Fruit fly (Drosophila melanogaster): ENCODE results near the gene Gbs-70E.

Gene Gbs-70E

dm6 chr3L:14550839-14551415 is at the start of gene Gbs-70E:
Gbs-70E (minus strand) TSS chr3L:14550975.
- TF ChIP-seq Sin3A (optimal IDR thresholded peaks at IDR 0.05): no peak
- TF ChIP-seq insv (optimal IDR thresholded peaks at IDR 0.05): no peak
- no peak for TF ChIP-seq psq (optimal IDR thresholded peaks at IDR 0.05)
- no peak for TF ChIP-seq h (optimal IDR thresholded peaks at IDR 0.05)
- TF ChIP-seq ttk (optimal IDR thresholded peaks at IDR 0.05): no peak

dm6 chr3L:14600570-14600969 is 49.8 kb upstream of the Gbs-70E start:
- TF ChIP-seq h (optimal IDR thresholded peaks at IDR 0.05): no peak
- TF ChIP-seq ttk (optimal IDR thresholded peaks at IDR 0.05): no peak
- TF ChIP-seq Myc (optimal IDR thresholded peaks at IDR 0.05): no peak
- TF ChIP-seq insv (optimal IDR thresholded peaks at IDR 0.05): no peak
- no peak for TF ChIP-seq Sin3A (optimal IDR thresholded peaks at IDR 0.05)
- TF ChIP-seq psq (optimal IDR thresholded peaks at IDR 0.05): no peak

DNA sequence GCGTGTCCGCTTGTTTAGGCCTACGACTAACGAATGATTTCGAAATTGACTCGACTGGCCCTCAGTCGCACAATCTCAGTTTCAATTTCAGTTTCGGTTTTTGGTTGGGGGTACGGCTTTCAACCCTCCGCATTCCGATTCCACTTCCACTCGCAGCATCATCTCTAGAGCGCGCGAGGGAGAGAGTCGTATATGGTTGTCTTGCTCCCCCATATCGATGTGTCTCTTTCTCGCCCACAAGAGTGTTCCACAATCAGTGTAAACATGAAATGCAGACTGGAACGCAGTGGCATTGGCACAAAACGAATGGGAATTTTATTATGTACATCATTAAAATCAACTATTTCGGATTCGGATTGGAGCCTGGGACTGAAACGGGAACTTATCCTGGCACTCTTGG is 48.7 kb upstream of the Gbs-70E start, which contains the start of gene HGTX:
Gene HGTX (minus strand): TSS at position 38 of the 400 bp plus-strand sequence.
- TF ChIP-seq psq (optimal IDR thresholded peaks at IDR 0.05) (no peak), Sin3A (optimal IDR thresholded peaks at IDR 0.05) (no peak), ttk (optimal IDR thresholded peaks at IDR 0.05) (no peak), h (optimal IDR thresholded peaks at IDR 0.05) (no peak)

DNA sequence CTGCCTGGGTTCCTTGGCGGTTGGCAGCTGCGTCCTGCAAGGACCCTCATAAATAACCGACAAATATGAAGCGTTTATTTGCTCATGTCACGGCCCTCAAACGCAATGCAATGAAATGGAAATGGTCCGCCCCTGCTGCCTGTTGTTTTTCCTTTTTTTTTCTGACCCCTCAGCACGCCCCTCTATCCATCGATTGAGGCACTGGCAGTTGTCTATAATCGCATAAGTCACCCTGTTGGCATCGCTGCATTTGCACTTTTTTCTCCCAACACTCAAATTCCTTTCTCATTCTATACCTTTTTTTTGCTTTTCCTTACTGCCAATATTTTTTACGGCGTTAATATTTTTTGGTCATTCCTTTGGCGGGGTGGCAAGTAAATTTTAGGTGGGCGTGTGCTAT is 41.4 kb upstream of the Gbs-70E start:
- TF ChIP-seq Sin3A (optimal IDR thresholded peaks at IDR 0.05) (no peak), insv (optimal IDR thresholded peaks at IDR 0.05) (no peak), ttk (optimal IDR thresholded peaks at IDR 0.05) (no peak), psq (optimal IDR thresholded peaks at IDR 0.05) (no peak)

DNA sequence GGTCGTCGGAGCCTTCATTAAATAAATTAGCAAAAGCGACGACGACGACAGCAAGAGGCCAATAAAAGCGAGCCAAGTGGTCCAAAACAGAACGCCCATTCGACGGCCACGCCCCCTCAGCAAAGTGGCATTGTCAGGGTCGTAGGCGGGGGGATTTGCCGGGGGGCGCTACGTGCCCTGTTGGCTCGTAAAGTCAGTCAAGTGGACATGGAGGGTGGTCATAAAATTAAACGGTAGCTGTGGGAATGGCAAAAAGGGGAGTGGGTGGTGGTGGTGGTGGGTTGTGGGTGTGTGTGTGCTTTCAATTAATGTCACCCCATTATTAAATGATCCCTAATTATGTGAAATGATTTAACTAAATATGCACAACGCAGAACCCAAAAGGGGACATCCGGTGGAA is 40.2 kb upstream of the Gbs-70E start:
- TF ChIP-seq insv (optimal IDR thresholded peaks at IDR 0.05): no peak

DNA sequence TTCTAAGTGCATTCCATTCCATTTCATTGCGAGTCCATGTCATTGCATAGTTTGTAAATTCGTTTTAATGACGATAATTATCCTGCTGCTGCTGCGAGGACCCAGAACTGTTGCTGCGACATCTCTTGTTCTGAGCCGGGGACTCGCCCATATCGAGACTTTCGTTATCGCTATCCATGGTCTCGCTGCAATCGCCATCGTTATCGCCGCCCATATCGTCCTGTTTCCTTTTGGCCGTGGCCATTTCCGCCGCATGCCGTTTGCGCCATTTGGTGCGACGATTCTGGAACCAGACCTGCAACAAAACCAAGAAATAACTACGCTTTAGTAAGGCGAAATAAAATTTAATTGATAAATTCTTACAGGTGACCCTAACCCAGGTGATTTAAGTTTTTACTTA is 33.0 kb upstream of the Gbs-70E start:
- TF ChIP-seq ttk (optimal IDR thresholded peaks at IDR 0.05) (no peak), Myc (optimal IDR thresholded peaks at IDR 0.05) (no peak)

DNA sequence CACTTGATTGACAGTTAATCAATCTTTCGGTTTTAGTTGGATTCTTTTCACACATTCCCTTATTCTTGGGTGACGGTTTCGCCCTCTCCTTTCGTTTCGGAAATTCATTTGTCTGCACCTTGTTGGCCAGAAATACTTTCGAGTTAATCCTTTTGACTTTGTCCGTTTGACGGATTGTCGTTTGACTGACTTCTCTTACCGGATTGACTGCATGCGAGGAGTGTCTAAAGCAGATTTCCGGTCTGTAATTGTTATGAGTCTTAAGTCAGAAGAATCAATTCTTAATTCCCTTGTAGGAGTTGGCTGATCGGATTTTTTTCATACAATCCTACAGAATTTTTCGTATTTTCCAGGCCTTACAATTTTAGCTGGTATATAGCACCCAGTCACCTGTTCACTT is 32.0 kb upstream of the Gbs-70E start:
- TF ChIP-seq psq (optimal IDR thresholded peaks at IDR 0.05) (no peak), insv (optimal IDR thresholded peaks at IDR 0.05) (no peak), ttk (optimal IDR thresholded peaks at IDR 0.05) (no peak), Myc (optimal IDR thresholded peaks at IDR 0.05) (no peak), h (optimal IDR thresholded peaks at IDR 0.05) (no peak), Sin3A (optimal IDR thresholded peaks at IDR 0.05) (no peak)

dm6 chr3L:14580294-14580693 is 29.5 kb upstream of the Gbs-70E start:
- no peak for TF ChIP-seq Myc (optimal IDR thresholded peaks at IDR 0.05)
- TF ChIP-seq h (optimal IDR thresholded peaks at IDR 0.05): no peak
- TF ChIP-seq Sin3A (optimal IDR thresholded peaks at IDR 0.05): no peak
- no peak for TF ChIP-seq ttk (optimal IDR thresholded peaks at IDR 0.05)

DNA sequence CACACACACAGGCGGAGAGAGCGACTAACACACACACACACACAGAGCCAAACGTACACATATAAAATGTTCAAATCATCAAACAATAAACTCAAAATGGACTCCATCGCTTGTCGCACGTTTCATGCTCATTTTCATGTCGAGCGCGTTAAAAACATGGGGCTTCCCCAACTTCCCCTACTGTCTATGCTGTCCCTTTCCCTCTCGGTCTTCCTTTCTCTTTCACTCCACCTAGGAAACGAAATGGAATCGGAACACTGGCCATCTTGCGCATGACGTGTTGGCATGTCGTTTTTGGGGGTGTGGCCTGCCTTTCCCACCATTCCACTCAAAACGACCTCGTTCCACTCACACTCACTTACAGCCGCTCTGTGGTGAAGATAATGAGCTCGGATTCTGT is 28.1 kb upstream of the Gbs-70E start:
- TF ChIP-seq h (optimal IDR thresholded peaks at IDR 0.05): no peak
- TF ChIP-seq ttk (optimal IDR thresholded peaks at IDR 0.05): no peak
- TF ChIP-seq insv (optimal IDR thresholded peaks at IDR 0.05): no peak
- no peak for TF ChIP-seq psq (optimal IDR thresholded peaks at IDR 0.05)
- no peak for TF ChIP-seq Myc (optimal IDR thresholded peaks at IDR 0.05)
- TF ChIP-seq Sin3A (optimal IDR thresholded peaks at IDR 0.05): no peak

DNA sequence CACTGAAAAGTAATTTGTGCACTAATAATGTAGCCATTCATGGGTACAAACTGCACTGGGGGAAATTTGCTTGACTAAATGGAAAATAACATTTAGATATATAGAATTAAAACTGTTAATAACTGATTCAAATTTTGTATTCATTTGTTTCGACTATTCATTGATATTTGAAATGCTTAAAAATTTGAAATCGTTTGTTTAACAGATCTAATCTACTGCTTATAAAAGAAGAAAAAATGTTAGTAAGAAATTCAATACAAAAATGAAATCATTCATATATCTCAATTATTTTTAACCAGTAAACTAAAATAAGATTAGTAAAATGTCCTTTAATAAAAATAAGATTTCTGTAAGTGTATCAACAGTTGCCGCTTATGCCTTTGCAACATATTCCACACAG is 25.2 kb upstream of the Gbs-70E start:
- TF ChIP-seq insv (optimal IDR thresholded peaks at IDR 0.05) (no peak), ttk (optimal IDR thresholded peaks at IDR 0.05) (no peak), psq (optimal IDR thresholded peaks at IDR 0.05) (no peak), Sin3A (optimal IDR thresholded peaks at IDR 0.05) (no peak), h (optimal IDR thresholded peaks at IDR 0.05) (no peak), Myc (optimal IDR thresholded peaks at IDR 0.05) (no peak)

dm6 chr3L:14574649-14575048 is 23.9 kb upstream of the Gbs-70E start:
- TF ChIP-seq insv (optimal IDR thresholded peaks at IDR 0.05) (no peak), Myc (optimal IDR thresholded peaks at IDR 0.05) (no peak), h (optimal IDR thresholded peaks at IDR 0.05) (no peak), psq (optimal IDR thresholded peaks at IDR 0.05) (no peak), ttk (optimal IDR thresholded peaks at IDR 0.05) (no peak), Sin3A (optimal IDR thresholded peaks at IDR 0.05) (no peak)

- TF ChIP-seq h (optimal IDR thresholded peaks at IDR 0.05): no peak
Measured at dm6 chr3L:14569620-14570537, 19.1 kb upstream of the Gbs-70E start.

DNA sequence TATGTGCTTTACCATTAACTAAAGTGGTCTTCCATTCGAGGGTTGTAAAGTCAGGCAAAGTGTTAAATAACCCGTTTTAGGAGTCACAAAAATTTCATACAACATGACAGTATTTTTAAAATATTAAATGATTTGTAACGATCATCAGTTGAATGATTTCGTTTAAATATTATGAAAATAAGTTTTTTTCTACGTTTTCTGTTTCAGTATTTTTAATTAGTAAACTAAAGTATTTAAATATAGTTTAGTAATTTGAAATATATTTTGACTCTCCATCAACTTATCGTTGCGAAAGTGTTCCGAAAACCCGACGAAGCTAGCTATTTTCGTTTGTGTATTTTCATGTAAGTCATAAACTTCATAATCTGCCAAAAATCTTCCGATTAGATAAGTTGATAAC is 16.4 kb upstream of the Gbs-70E start, which contains the start of gene CG42758:
Gene CG42758 (plus strand): TSS at position 301 of the 400 bp plus-strand sequence.
- no peak for TF ChIP-seq insv (optimal IDR thresholded peaks at IDR 0.05)
